Fruit fly (Drosophila melanogaster) whole organism, pupa: Measurements from ENCODE around the gene CG2533.

Experiments
- CG10348 ChIP-seq: fragments of 200-800 bp; sonication (Bioruptor generic); IDR thresholded peaks from 2 replicates; pipeline ENCODE4 v1.3.6; 2022; ENCODE audit warnings: missing biosample characterization, missing genetic modification characterization
- CG12605 ChIP-seq: fragments of 200-800 bp; sonication (Bioruptor generic); IDR thresholded peaks from 2 replicates; pipeline ENCODE4 v1.3.6; 2022; ENCODE audit warnings: missing biosample characterization, missing genetic modification characterization
- CG14655 ChIP-seq: fragments of 200-800 bp; sonication (Bioruptor generic); optimal IDR thresholded peaks from 3 replicates; lab custom pipeline; 2017; ENCODE audit warnings: mild to moderate bottlenecking, missing biosample characterization, missing genetic modification reagents, missing genetic modification characterization
- CG15710 ChIP-seq: fragments of 200-800 bp; sonication (Bioruptor generic); optimal IDR thresholded peaks from 2 replicates; lab custom pipeline; 2018; ENCODE audit warnings: missing biosample characterization, mild to moderate bottlenecking, missing genetic modification characterization, moderate library complexity
- CG34367 ChIP-seq: fragments of 200-800 bp; sonication (Bioruptor generic); optimal IDR thresholded peaks from 2 replicates; lab custom pipeline; 2018; ENCODE audit warnings: missing biosample characterization, mild to moderate bottlenecking, missing genetic modification characterization
- EcR ChIP-seq: fragments of 200-800 bp; sonication (Bioruptor generic); optimal IDR thresholded peaks from 3 replicates; lab custom pipeline; 2019; ENCODE audit warnings: missing biosample characterization, missing genetic modification characterization, mild to moderate bottlenecking, moderate library complexity, missing genetic modification reagents
- Ets98B ChIP-seq: fragments of 200-800 bp; sonication (Bioruptor generic); IDR thresholded peaks from 2 replicates; pipeline ENCODE4 v1.3.6; 2022; ENCODE audit warnings: missing biosample characterization, missing genetic modification characterization
- Pif1B ChIP-seq: fragments of 200-800 bp; sonication (Bioruptor generic); optimal IDR thresholded peaks from 3 replicates; lab custom pipeline; 2016; ENCODE audit warnings: missing biosample characterization, missing genetic modification characterization
- gl ChIP-seq: fragments of 200-800 bp; sonication (Bioruptor generic); optimal IDR thresholded peaks from 2 replicates; lab custom pipeline; 2018; ENCODE audit warnings: missing biosample characterization, mild to moderate bottlenecking, missing genetic modification characterization
- rn ChIP-seq: fragments of 200-800 bp; sonication (Bioruptor generic); IDR thresholded peaks from 2 replicates; pipeline ENCODE4 v1.3.6; 2022; ENCODE audit warnings: missing biosample characterization, missing genetic modification characterization

DNA sequence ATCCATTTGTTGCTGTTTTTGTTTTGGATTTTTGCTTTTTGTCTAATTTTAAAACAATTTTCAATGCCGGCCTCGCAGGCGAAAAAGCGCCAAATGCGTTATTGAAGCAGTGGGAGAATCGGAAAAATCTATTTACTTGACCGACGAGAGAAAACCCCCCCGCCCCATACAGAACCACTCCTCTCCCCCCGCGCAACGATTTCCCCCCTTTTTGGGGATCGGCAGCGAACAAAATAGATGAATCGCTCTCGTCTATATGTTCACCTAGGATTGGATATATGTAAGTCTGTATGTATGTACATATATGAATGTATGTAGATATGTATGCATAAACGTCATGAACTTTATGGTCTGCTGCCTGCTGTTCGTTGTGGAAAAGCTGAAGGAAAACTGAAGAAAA lies 47.2 kb downstream of the CG2533 start:
- TF ChIP-seq CG34367 (tag; lab: Kevin White, UChicago) (no peak), CG14655 (no peak), gl (tag; lab: Kevin White, UChicago) (no peak), EcR (GFP tag; lab: Kevin White, UChicago) (no peak), rn (GFP tag; lab: Robert Waterston, UW) (no peak), CG15710 (tag; lab: Kevin White, UChicago) (no peak), Ets98B (no peak), Pif1B (GFP tag; lab: Kevin White, UChicago) (no peak), CG10348 (GFP tag; lab: Robert Waterston, UW) (no peak), CG12605 (no peak)
